Fruit fly (Drosophila melanogaster) whole organism, embryonic: ENCODE measurements around the gene CG32857.
A peak's percentile ranks its signal among the peaks of the same experiment; 100 is the strongest.

Source experiments
- Adf1 ChIP-seq: fragments of 200-800 bp; sonication (Bioruptor generic); IDR thresholded peaks from 2 replicates; pipeline ENCODE4 v1.3.6; 2022; ENCODE audit warnings: missing biosample characterization, missing genetic modification characterization
- Aef1 ChIP-seq: fragments of 200-800 bp; sonication (Bioruptor generic); IDR thresholded peaks from 3 replicates; pipeline ENCODE4 v1.3.6; 2022; ENCODE audit warnings: missing biosample characterization, missing genetic modification characterization
- B-H1 ChIP-seq: fragments of 200-800 bp; sonication (Bioruptor generic); IDR thresholded peaks from 3 replicates; pipeline ENCODE4 v1.3.6; 2022; ENCODE audit warnings: missing biosample characterization, missing genetic modification characterization
- CG10431 ChIP-seq: fragments of 200-800 bp; sonication (Bioruptor generic); optimal IDR thresholded peaks from 3 replicates; lab custom pipeline; 2018; ENCODE audit warnings: missing biosample characterization, mild to moderate bottlenecking, missing genetic modification characterization
- CG10543 ChIP-seq: fragments of 200-800 bp; sonication (Bioruptor generic); optimal IDR thresholded peaks from 3 replicates; lab custom pipeline; 2017; ENCODE audit warnings: missing biosample characterization, mild to moderate bottlenecking, missing genetic modification characterization, moderate library complexity
- CG11398 ChIP-seq: fragments of 200-800 bp; sonication (Bioruptor generic); optimal IDR thresholded peaks from 2 replicates; lab custom pipeline; 2016; ENCODE audit warnings: missing biosample characterization, missing genetic modification characterization
- CG11723 ChIP-seq: fragments of 200-800 bp; sonication (Bioruptor generic); optimal IDR thresholded peaks from 2 replicates; lab custom pipeline; 2017; ENCODE audit warnings: missing biosample characterization, mild to moderate bottlenecking, missing genetic modification characterization
- CG12219 ChIP-seq: fragments of 200-800 bp; sonication (Bioruptor generic); optimal IDR thresholded peaks from 3 replicates; lab custom pipeline; 2018; ENCODE audit warnings: missing biosample characterization, mild to moderate bottlenecking, missing genetic modification characterization
- CG1233 ChIP-seq: fragments of 200-800 bp; sonication (Bioruptor generic); optimal IDR thresholded peaks from 4 replicates; lab custom pipeline; 2018; ENCODE audit warnings: missing biosample characterization, mild to moderate bottlenecking, missing genetic modification characterization
- CG12942 ChIP-seq: fragments of 200-800 bp; sonication (Bioruptor generic); optimal IDR thresholded peaks from 3 replicates; lab custom pipeline; 2016; ENCODE audit warnings: missing biosample characterization, missing genetic modification characterization
- CG14667 ChIP-seq: fragments of 200-800 bp; sonication (Bioruptor generic); IDR thresholded peaks from 2 replicates; pipeline ENCODE4 v1.3.6; 2022; ENCODE audit warnings: missing biosample characterization, missing genetic modification characterization
- CG2202 ChIP-seq: fragments of 200-800 bp; sonication (Bioruptor generic); optimal IDR thresholded peaks from 2 replicates; lab custom pipeline; 2018; ENCODE audit warnings: missing biosample characterization, mild to moderate bottlenecking, missing genetic modification characterization
- CG3163 ChIP-seq: fragments of 200-800 bp; sonication (Bioruptor generic); optimal IDR thresholded peaks from 3 replicates; lab custom pipeline; 2016; ENCODE audit warnings: missing biosample characterization, missing genetic modification characterization
- CG3726 ChIP-seq: fragments of 200-800 bp; sonication (Bioruptor generic); IDR thresholded peaks from 3 replicates; pipeline ENCODE4, ENCODE4 v1.3.6; 2022; ENCODE audit warnings: missing biosample characterization, missing genetic modification characterization
- CG7556 ChIP-seq: fragments of 200-800 bp; sonication (Bioruptor generic); optimal IDR thresholded peaks from 2 replicates; lab custom pipeline; 2017; ENCODE audit warnings: missing biosample characterization, mild to moderate bottlenecking, missing genetic modification characterization
- CG7839 ChIP-seq: fragments of 200-800 bp; sonication (Bioruptor generic); optimal IDR thresholded peaks from 3 replicates; lab custom pipeline; 2018; ENCODE audit warnings: missing biosample characterization, mild to moderate bottlenecking, missing genetic modification characterization, moderate library complexity
- CG8359 ChIP-seq: fragments of 200-800 bp; sonication (Bioruptor generic); optimal IDR thresholded peaks from 2 replicates; lab custom pipeline; 2017; ENCODE audit warnings: missing biosample characterization, mild to moderate bottlenecking, missing genetic modification characterization, borderline replicate concordance
- CG8765 ChIP-seq: fragments of 200-800 bp; sonication (Bioruptor generic); IDR thresholded peaks from 2 replicates; pipeline ENCODE4 v1.3.6; 2022; ENCODE audit warnings: missing biosample characterization, missing genetic modification characterization
- D19B ChIP-seq: fragments of 200-800 bp; sonication (Bioruptor generic); optimal IDR thresholded peaks from 2 replicates; lab custom pipeline; 2017; ENCODE audit warnings: missing biosample characterization, mild to moderate bottlenecking, missing genetic modification characterization
- Dbx ChIP-seq: fragments of 200-800 bp; sonication (Bioruptor generic); IDR thresholded peaks from 3 replicates; pipeline ENCODE4 v1.3.6; 2022; ENCODE audit warnings: missing biosample characterization, missing genetic modification characterization
- Dref ChIP-seq: fragments of 200-800 bp; sonication (Bioruptor generic); IDR thresholded peaks from 2 replicates; pipeline ENCODE4 v1.3.6; 2022; ENCODE audit warnings: missing biosample characterization, missing genetic modification characterization
- E2f1 ChIP-seq: fragments of 200-800 bp; sonication (Bioruptor generic); IDR thresholded peaks from 2 replicates; pipeline ENCODE4 v1.3.6; 2022; ENCODE audit warnings: missing biosample characterization, missing genetic modification characterization
- Elba2 ChIP-seq: fragments of 200-800 bp; sonication (Bioruptor generic); optimal IDR thresholded peaks from 3 replicates; lab custom pipeline; 2016; ENCODE audit warnings: missing biosample characterization, missing genetic modification characterization
- HLH54F ChIP-seq: fragments of 200-800 bp; sonication (Bioruptor generic); optimal IDR thresholded peaks from 3 replicates; lab custom pipeline; 2016; ENCODE audit warnings: missing biosample characterization, missing genetic modification characterization
- Kr ChIP-seq: fragments of 200-800 bp; sonication (Bioruptor generic); optimal IDR thresholded peaks from 2 replicates; lab custom pipeline; 2017; ENCODE audit warnings: missing biosample characterization, mild to moderate bottlenecking, missing genetic modification characterization
- MBD-R2 ChIP-seq: fragments of 200-800 bp; sonication (Bioruptor generic); IDR thresholded peaks from 2 replicates; pipeline ENCODE4 v1.3.6; 2022; ENCODE audit warnings: missing biosample characterization, missing genetic modification characterization
- Mrtf ChIP-seq: fragments of 200-800 bp; sonication (Bioruptor generic); IDR thresholded peaks from 3 replicates; pipeline ENCODE4 v1.3.6; 2022; ENCODE audit warnings: missing biosample characterization, missing genetic modification characterization
- Myb ChIP-seq: fragments of 200-800 bp; sonication (Bioruptor generic); optimal IDR thresholded peaks from 2 replicates; lab custom pipeline; 2016; ENCODE audit warnings: missing biosample characterization, missing genetic modification characterization
- NK7.1 ChIP-seq: fragments of 200-800 bp; sonication (Bioruptor generic); optimal IDR thresholded peaks from 3 replicates; lab custom pipeline; 2016; ENCODE audit warnings: missing biosample characterization, missing genetic modification characterization
- Neu2 ChIP-seq: fragments of 200-800 bp; sonication (Bioruptor generic); optimal IDR thresholded peaks from 3 replicates; lab custom pipeline; 2016; ENCODE audit warnings: missing biosample characterization, missing genetic modification characterization, borderline replicate concordance
- ac ChIP-seq: fragments of 200-800 bp; sonication (Bioruptor generic); optimal IDR thresholded peaks from 3 replicates; lab custom pipeline; 2017; ENCODE audit warnings: missing biosample characterization, mild to moderate bottlenecking, missing genetic modification characterization
- bab2 ChIP-seq: fragments of 200-800 bp; sonication (Bioruptor generic); optimal IDR thresholded peaks from 2 replicates; lab custom pipeline; 2016; ENCODE audit warnings: missing biosample characterization, missing genetic modification characterization
- disco-r ChIP-seq: fragments of 200-800 bp; sonication (Bioruptor generic); optimal IDR thresholded peaks from 2 replicates; lab custom pipeline; 2016; ENCODE audit warnings: missing biosample characterization, missing genetic modification characterization
- dm ChIP-seq: fragments of 200-800 bp; sonication (Bioruptor generic); optimal IDR thresholded peaks from 3 replicates; lab custom pipeline; 2016; ENCODE audit warnings: missing biosample characterization, missing genetic modification characterization
- fru ChIP-seq: fragments of >200 bp; optimal IDR thresholded peaks from 2 replicates; lab custom pipeline; 2017
- fu2 ChIP-seq: fragments of 200-800 bp; sonication (Bioruptor generic); optimal IDR thresholded peaks from 2 replicates; lab custom pipeline; 2016; ENCODE audit warnings: missing biosample characterization, missing genetic modification characterization
- gce ChIP-seq: fragments of 200-800 bp; sonication (Bioruptor generic); IDR thresholded peaks from 3 replicates; pipeline ENCODE4 v1.3.6; 2022; ENCODE audit warnings: missing biosample characterization, missing genetic modification characterization
- gt ChIP-seq: fragments of 200-800 bp; sonication (Bioruptor generic); IDR thresholded peaks from 2 replicates; pipeline ENCODE4 v1.3.6; 2022; ENCODE audit warnings: missing biosample characterization, missing genetic modification characterization
- hkb ChIP-seq, 2 experiments: fragments of 200-800 bp in 1 of 2; fragments of >200 bp in 1 of 2; sonication (Bioruptor generic) in 1 of 2; IDR thresholded peaks in 1 of 2; optimal IDR thresholded peaks in 1 of 2; 2 replicates each; pipeline versions ENCODE4 v1.3.6 to Lab custom; 2017 to 2022; ENCODE audit warnings: missing biosample characterization in 1 of 2, missing genetic modification characterization in 1 of 2
- insv ChIP-seq, 2 experiments: fragments of 200-800 bp; sonication (Bioruptor generic); optimal IDR thresholded peaks; 3 replicates each; lab custom pipeline; 2016 to 2018; ENCODE audit warnings: missing biosample characterization in 2 of 2, missing genetic modification characterization in 2 of 2
- jing ChIP-seq: fragments of 200-800 bp; sonication (Bioruptor generic); optimal IDR thresholded peaks from 2 replicates; lab custom pipeline; 2018; ENCODE audit warnings: missing biosample characterization, mild to moderate bottlenecking, missing genetic modification characterization
- luna ChIP-seq: fragments of 200-800 bp; sonication (Bioruptor generic); optimal IDR thresholded peaks from 2 replicates; lab custom pipeline; 2016; ENCODE audit warnings: missing biosample characterization, missing genetic modification characterization
- mirr ChIP-seq: fragments of 200-800 bp; sonication (Bioruptor generic); optimal IDR thresholded peaks from 3 replicates; lab custom pipeline; 2018; ENCODE audit warnings: missing biosample characterization, mild to moderate bottlenecking, missing genetic modification characterization
- nau ChIP-seq: fragments of 200-800 bp; sonication (Bioruptor generic); optimal IDR thresholded peaks from 3 replicates; lab custom pipeline; 2017; ENCODE audit warnings: missing biosample characterization, mild to moderate bottlenecking, missing genetic modification characterization, missing genetic modification reagents
- onecut ChIP-seq: fragments of 200-800 bp; sonication (Bioruptor generic); IDR thresholded peaks from 2 replicates; pipeline ENCODE4 v1.3.6; 2022; ENCODE audit warnings: missing biosample characterization, missing genetic modification characterization
- pho ChIP-seq: fragments of 200-800 bp; sonication (Bioruptor generic); optimal IDR thresholded peaks from 2 replicates; lab custom pipeline; 2016; ENCODE audit warnings: missing biosample characterization, missing genetic modification characterization
- pita ChIP-seq: fragments of 200-800 bp; sonication (Bioruptor generic); optimal IDR thresholded peaks from 2 replicates; lab custom pipeline; 2017; ENCODE audit warnings: missing biosample characterization, mild to moderate bottlenecking, missing genetic modification characterization
- pros ChIP-seq: fragments of 200-800 bp; sonication (Bioruptor generic); optimal IDR thresholded peaks from 3 replicates; lab custom pipeline; 2019; ENCODE audit warnings: missing biosample characterization, mild to moderate bottlenecking, missing genetic modification characterization, moderate library complexity
- stwl ChIP-seq: fragments of 200-800 bp; sonication (Bioruptor generic); optimal IDR thresholded peaks from 3 replicates; lab custom pipeline; 2018; ENCODE audit warnings: missing biosample characterization, mild to moderate bottlenecking, missing genetic modification characterization, moderate library complexity
- tgo ChIP-seq: fragments of 200-800 bp; sonication (Bioruptor generic); IDR thresholded peaks from 3 replicates; pipeline ENCODE4 v1.3.6; 2022; ENCODE audit warnings: missing biosample characterization, missing genetic modification characterization
- trem ChIP-seq: fragments of 200-800 bp; optimal IDR thresholded peaks from 3 replicates; lab custom pipeline; 2019; ENCODE audit warnings: missing biosample characterization, mild to moderate bottlenecking, missing genetic modification characterization, moderate library complexity
- z ChIP-seq: fragments of 200-800 bp; sonication (Bioruptor generic); IDR thresholded peaks from 3 replicates; pipeline ENCODE4 v1.3.6; 2022; ENCODE audit warnings: missing biosample characterization, missing genetic modification characterization

The CG32857 gene

DNA sequence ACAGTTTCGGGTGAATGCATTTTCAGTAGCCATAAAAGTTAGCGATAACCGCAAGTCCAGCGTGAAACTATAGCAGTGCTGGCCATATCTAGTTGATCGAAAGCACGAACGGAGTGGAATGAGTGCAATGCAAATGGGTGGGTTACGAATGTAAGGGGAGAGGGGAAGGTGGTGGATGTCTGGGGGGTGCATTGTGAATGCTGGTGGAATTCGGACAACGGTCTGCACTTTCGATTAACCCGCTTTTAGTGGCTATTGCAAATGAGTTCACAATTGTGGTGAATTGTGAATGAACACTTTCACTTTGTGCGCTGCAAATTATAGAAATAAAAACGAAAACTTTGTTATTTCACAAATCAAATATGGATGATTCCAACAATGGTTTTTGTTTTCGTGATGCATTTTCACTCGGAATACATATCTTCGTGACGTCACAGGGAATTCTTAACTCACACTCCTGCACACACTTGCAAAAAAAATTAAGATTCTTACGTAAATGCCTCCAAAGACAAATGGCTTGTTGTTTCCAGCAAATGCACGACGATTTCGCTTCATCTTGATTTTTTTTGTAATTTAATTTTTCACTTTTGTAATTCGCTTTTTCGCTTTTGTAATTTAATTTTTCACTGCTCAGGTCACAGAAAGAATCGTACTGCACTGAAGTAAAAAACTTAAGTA lies 12.2 kb upstream of the CG32857 start, which contains the start of gene DIP1 (continued):
- TF ChIP-seq Mrtf (GFP tag; lab: Robert Waterston, UW) = no peak
- no peak for TF ChIP-seq Neu2 (GFP tag; lab: Kevin White, UChicago)
- TF ChIP-seq B-H1 (GFP tag; lab: Robert Waterston, UW) = no peak
- TF ChIP-seq CG14667 (GFP tag; lab: Robert Waterston, UW) = no peak
- no peak for TF ChIP-seq hkb (optimal IDR thresholded peaks at IDR 0.05; lab: Kevin White, UChicago)
- peak; percentile 71 for TF ChIP-seq hkb (GFP tag; IDR thresholded peaks at IDR 0.05; lab: Robert Waterston, UW)
- TF ChIP-seq CG12942 (GFP tag; lab: Kevin White, UChicago) = no peak
- TF ChIP-seq CG8359 (GFP tag; lab: Kevin White, UChicago) = no peak
- TF ChIP-seq pita (GFP tag; lab: Kevin White, UChicago) = no peak
- TF ChIP-seq ac (GFP tag; lab: Kevin White, UChicago) = no peak
- TF ChIP-seq nau = peak; percentile 40
- TF ChIP-seq Elba2 (GFP tag; lab: Kevin White, UChicago) = no peak
- TF ChIP-seq gt (GFP tag; lab: Robert Waterston, UW) = no peak
- TF ChIP-seq z = no peak
- TF ChIP-seq gce (GFP tag; lab: Robert Waterston, UW) = no peak
- TF ChIP-seq luna (GFP tag; lab: Kevin White, UChicago) = no peak
- TF ChIP-seq pros = no peak
- TF ChIP-seq onecut (GFP tag; lab: Robert Waterston, UW) = no peak
- TF ChIP-seq mirr (GFP tag; lab: Kevin White, UChicago) = no peak
- TF ChIP-seq CG3726 (GFP tag; lab: Robert Waterston, UW) = no peak
- no peak for TF ChIP-seq CG11723 (GFP tag; lab: Kevin White, UChicago)
- no peak for TF ChIP-seq Kr (GFP tag; lab: Kevin White, UChicago)
- TF ChIP-seq CG2202 = peak; percentile 10
- TF ChIP-seq E2f1 = 0 out of 2 replicates have a peak, but pooled peaks have one; percentile 35
- TF ChIP-seq Myb (GFP tag; lab: Kevin White, UChicago) = no peak
- TF ChIP-seq CG1233 (GFP tag; lab: Kevin White, UChicago) = no peak
- no peak for TF ChIP-seq D19B (GFP tag; lab: Kevin White, UChicago)
- no peak for TF ChIP-seq CG10543 (GFP tag; lab: Kevin White, UChicago)
- TF ChIP-seq Dbx (GFP tag; lab: Robert Waterston, UW) = no peak
- TF ChIP-seq CG3163 (GFP tag; lab: Kevin White, UChicago) = no peak
- no peak for TF ChIP-seq CG11398 (GFP tag; lab: Kevin White, UChicago)
- TF ChIP-seq CG8765 = no peak
- no peak for TF ChIP-seq CG7839
- TF ChIP-seq tgo (GFP tag; lab: Robert Waterston, UW) = no peak
- TF ChIP-seq fru (lab: Kevin White, UChicago) = no peak
- no peak for TF ChIP-seq HLH54F
- TF ChIP-seq CG10431 (GFP tag; lab: Kevin White, UChicago) = peak; percentile 1
- TF ChIP-seq disco-r (GFP tag; lab: Kevin White, UChicago) = no peak
- TF ChIP-seq NK7.1 = no peak
- TF ChIP-seq CG7556 (GFP tag; lab: Kevin White, UChicago) = peak; percentile 30
- no peak for TF ChIP-seq jing (GFP tag; lab: Kevin White, UChicago)
- TF ChIP-seq trem (tag; lab: Kevin White, UChicago) = no peak
- TF ChIP-seq CG12219 (GFP tag; lab: Kevin White, UChicago) = no peak
- no peak for TF ChIP-seq stwl
- no peak for TF ChIP-seq fu2 (GFP tag; lab: Kevin White, UChicago)
- TF ChIP-seq Dref = no peak
- TF ChIP-seq pho (GFP tag; lab: Kevin White, UChicago) = no peak
- TF ChIP-seq bab2 (GFP tag; lab: Kevin White, UChicago) = no peak
- no peak for TF ChIP-seq MBD-R2 (GFP tag; lab: Robert Waterston, UW)
- no peak for TF ChIP-seq Adf1
- no peak for TF ChIP-seq insv (GFP tag; optimal IDR thresholded peaks at IDR 0.05; lab: Kevin White, UChicago)
- TF ChIP-seq dm (GFP tag; lab: Kevin White, UChicago) = no peak
- TF ChIP-seq Aef1 (GFP tag; lab: Robert Waterston, UW) = no peak
